Worm (Caenorhabditis elegans): Measurements from ENCODE around the gene enpl-1.

The enpl-1 gene

DNA sequence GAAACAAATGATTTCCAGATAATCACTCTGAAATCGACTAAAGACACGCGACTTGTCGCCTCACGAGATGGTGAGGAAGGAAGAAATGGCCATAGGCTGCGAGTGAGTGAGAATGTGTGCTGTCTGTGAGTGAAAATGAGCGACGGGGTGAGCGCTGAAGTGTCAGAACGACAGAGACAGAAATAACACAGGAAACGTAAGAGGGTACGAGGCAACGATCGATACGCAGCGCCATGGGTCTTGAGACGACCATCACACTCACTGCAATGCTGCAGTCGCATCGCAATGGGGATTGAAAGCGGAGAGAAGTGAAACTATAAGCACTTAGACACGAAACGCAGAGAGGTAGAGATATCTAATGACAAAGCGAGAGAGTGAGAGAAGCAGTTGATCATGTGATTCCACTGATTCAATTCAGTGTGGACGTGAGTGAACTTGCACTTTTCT, 36.3 kb upstream of the enpl-1 start (continued):
- peak; percentile 80 for TF ChIP-seq elt-2 (tag; optimal IDR thresholded peaks at IDR 0.05)
- peak; percentile 21 for TF ChIP-seq sea-2 (GFP tag; optimal IDR thresholded peaks at IDR 0.05)
- TF ChIP-seq mml-1 (tag; optimal IDR thresholded peaks at IDR 0.05), result no peak

DNA sequence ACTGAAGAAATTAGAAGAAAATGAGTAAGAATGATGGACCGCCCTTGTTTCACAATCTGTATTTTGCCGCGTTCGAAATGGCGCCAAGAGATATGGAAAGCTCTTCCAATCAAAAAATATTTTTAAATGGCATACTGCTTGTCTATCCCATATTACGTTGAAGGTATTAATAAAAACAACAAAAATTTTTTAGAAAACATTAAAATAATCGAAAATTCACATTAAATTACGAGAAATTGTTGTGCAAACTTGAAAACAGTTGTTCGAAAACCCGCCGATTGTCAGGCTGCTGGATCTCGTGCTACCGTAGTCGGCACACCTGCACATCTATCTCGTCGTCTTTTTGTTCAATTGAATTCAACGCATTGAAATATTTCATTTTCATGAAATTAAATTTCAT, 35.5 kb upstream of the enpl-1 start, which contains the start of gene klc-1:
Gene klc-1 (plus strand): TSS at position 127 of the 400 bp plus-strand sequence.
- TF ChIP-seq elt-2 (tag; optimal IDR thresholded peaks at IDR 0.05) (no peak), nhr-77 (tag; optimal IDR thresholded peaks at IDR 0.05) (no peak), elt-1 (tag; optimal IDR thresholded peaks at IDR 0.05) (no peak), ceh-16 (tag; optimal IDR thresholded peaks at IDR 0.05) (no peak), ztf-11 (tag; optimal IDR thresholded peaks at IDR 0.05) (no peak), nfya-1 (tag; optimal IDR thresholded peaks at IDR 0.05; ENCODE audit: insufficient read depth) (no peak), eor-1 (tag; optimal IDR thresholded peaks at IDR 0.05) (no peak), daf-12 (tag; optimal IDR thresholded peaks at IDR 0.05) (no peak), aly-2 (tag; optimal IDR thresholded peaks at IDR 0.05) (no peak), ceh-28 (tag; optimal IDR thresholded peaks at IDR 0.05) (no peak), ceh-82 (tag; optimal IDR thresholded peaks at IDR 0.05) (no peak), pqm-1 (tag; optimal IDR thresholded peaks at IDR 0.05) (no peak), nhr-23 (tag; optimal IDR thresholded peaks at IDR 0.05) (no peak), R02D3.7 (tag; optimal IDR thresholded peaks at IDR 0.05) (no peak), fkh-2 (tag; optimal IDR thresholded peaks at IDR 0.05) (no peak), ztf-4 (tag; optimal IDR thresholded peaks at IDR 0.05) (no peak), lin-15B (tag; optimal IDR thresholded peaks at IDR 0.05) (no peak), nhr-237 (tag; optimal IDR thresholded peaks at IDR 0.05) (no peak), unc-62 (GFP tag; optimal IDR thresholded peaks at IDR 0.05) (no peak), nhr-43 (tag; optimal IDR thresholded peaks at IDR 0.05; ENCODE audit: poor library complexity, severe bottlenecking) (no peak)

DNA sequence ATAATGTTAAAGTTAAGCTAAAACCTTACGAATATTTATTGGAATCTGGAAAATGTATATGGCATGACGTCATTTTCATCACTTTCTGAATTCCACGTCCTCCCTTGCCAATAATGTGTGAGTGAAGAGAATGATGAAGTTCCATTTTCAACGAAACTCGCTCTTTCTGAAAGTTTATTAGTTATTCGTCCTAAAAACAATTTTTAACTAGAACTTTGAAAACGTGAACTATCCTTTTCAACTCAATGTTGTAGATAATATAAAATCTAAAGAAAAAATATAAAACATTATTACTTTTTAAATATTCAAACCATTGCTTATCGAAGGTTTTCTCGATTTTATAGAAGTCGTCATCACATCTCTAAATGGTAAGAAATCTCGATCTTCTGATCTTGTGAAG, 29.6 kb upstream of the enpl-1 start, which contains the start of gene M7.7:
Gene M7.7 (plus strand): TSS at position 301 of the 400 bp plus-strand sequence.
- no peak for TF ChIP-seq pha-4 (tag; optimal IDR thresholded peaks at IDR 0.05)
- no peak for TF ChIP-seq egl-27 (tag; optimal IDR thresholded peaks at IDR 0.05)
- no peak for TF ChIP-seq elt-3 (tag; optimal IDR thresholded peaks at IDR 0.05)
- no peak for TF ChIP-seq tbx-2 (tag; optimal IDR thresholded peaks at IDR 0.05)
- no peak for TF ChIP-seq fos-1 (tag; optimal IDR thresholded peaks at IDR 0.05)
- no peak for TF ChIP-seq lin-39 (tag; optimal IDR thresholded peaks at IDR 0.05)
- TF ChIP-seq hmg-11 (tag; optimal IDR thresholded peaks at IDR 0.05), result no peak
- no peak for TF ChIP-seq daf-12 (tag; optimal IDR thresholded peaks at IDR 0.05)
- no peak for TF ChIP-seq unc-39 (tag; optimal IDR thresholded peaks at IDR 0.05)
- no peak for TF ChIP-seq aly-2 (tag; optimal IDR thresholded peaks at IDR 0.05)
- TF ChIP-seq fkh-10 (GFP tag; optimal IDR thresholded peaks at IDR 0.05), result no peak
- TF ChIP-seq mml-1 (tag; optimal IDR thresholded peaks at IDR 0.05), result no peak
- TF ChIP-seq snpc-4 (tag; optimal IDR thresholded peaks at IDR 0.05), result no peak
- TF ChIP-seq egl-5 (tag; optimal IDR thresholded peaks at IDR 0.05), result no peak
- no peak for TF ChIP-seq ztf-4 (tag; optimal IDR thresholded peaks at IDR 0.05)
- no peak for TF ChIP-seq ceh-9 (tag; optimal IDR thresholded peaks at IDR 0.05)
- no peak for TF ChIP-seq nfya-1 (tag; optimal IDR thresholded peaks at IDR 0.05; ENCODE audit: insufficient read depth)
- no peak for TF ChIP-seq pqm-1 (tag; optimal IDR thresholded peaks at IDR 0.05)
- TF ChIP-seq nhr-28 (tag; optimal IDR thresholded peaks at IDR 0.05), result no peak
- TF ChIP-seq ZK546.5 (tag; optimal IDR thresholded peaks at IDR 0.05), result no peak

DNA sequence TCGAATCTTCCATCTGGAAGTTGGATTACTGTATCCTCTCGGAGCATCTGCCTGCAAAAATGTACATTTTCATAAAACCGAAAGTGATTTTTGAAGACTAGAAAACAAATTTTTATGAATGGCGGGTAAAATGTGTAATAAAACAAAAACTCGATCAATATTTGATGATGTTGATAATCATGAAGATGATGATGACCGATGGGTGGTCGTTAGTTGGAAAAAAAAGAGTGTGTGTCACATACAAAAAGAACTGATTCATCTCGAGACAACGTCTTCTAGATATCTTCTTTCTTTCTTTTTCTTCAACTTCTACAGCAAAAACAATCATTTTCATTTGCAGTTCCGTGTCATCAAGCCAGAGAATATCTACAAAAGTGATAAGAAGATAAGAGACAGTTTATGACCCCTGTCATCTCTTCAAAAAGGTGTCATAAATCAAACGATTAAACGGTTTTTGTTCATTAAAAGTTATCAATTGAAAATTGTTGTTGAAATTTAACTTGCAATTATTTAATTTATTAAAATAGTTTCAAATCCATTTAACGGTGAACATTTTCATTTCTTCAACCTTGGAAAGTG, 26.5 kb upstream of the enpl-1 start, which contains the start of gene bcc-1:
Gene bcc-1 (minus strand): TSS at position 51 of the 579 bp plus-strand sequence.
- TF ChIP-seq jun-1 (tag; optimal IDR thresholded peaks at IDR 0.05), result no peak
- TF ChIP-seq ceh-28 (tag; optimal IDR thresholded peaks at IDR 0.05), result peak; percentile 19
- TF ChIP-seq nhr-23 (tag; optimal IDR thresholded peaks at IDR 0.05), result peak; percentile 88
- no peak for TF ChIP-seq nhr-67 (tag; optimal IDR thresholded peaks at IDR 0.05)
- no peak for TF ChIP-seq elt-2 (tag; optimal IDR thresholded peaks at IDR 0.05)
- no peak for TF ChIP-seq ZK546.5 (tag; optimal IDR thresholded peaks at IDR 0.05)
- TF ChIP-seq ztf-11 (tag; optimal IDR thresholded peaks at IDR 0.05), result no peak
- TF ChIP-seq nhr-12 (tag; optimal IDR thresholded peaks at IDR 0.05), result no peak
- TF ChIP-seq nhr-43 (tag; optimal IDR thresholded peaks at IDR 0.05; ENCODE audit: poor library complexity, severe bottlenecking), result peak; percentile 0
- peak in 1 of 3 experiments; percentile 57 for TF ChIP-seq elt-3 (tag; optimal IDR thresholded peaks at IDR 0.05)
- TF ChIP-seq R02D3.7 (tag; optimal IDR thresholded peaks at IDR 0.05), result no peak
- TF ChIP-seq pha-4 (tag; optimal IDR thresholded peaks at IDR 0.05), result no peak
- no peak for TF ChIP-seq nhr-28 (tag; optimal IDR thresholded peaks at IDR 0.05)
- TF ChIP-seq egl-27 (tag; optimal IDR thresholded peaks at IDR 0.05), result peak; percentile 1
- peak; percentile 69 for TF ChIP-seq unc-62 (GFP tag; optimal IDR thresholded peaks at IDR 0.05)
